Fruit fly (Drosophila melanogaster) whole organism, embryonic: ENCODE data around the gene Cdc14.
A peak's percentile ranks its signal among the peaks of the same experiment; 100 is the strongest.

ENCODE experiments used
- Awh ChIP-seq: fragments of 200-800 bp; sonication (Bioruptor generic); IDR thresholded peaks from 2 replicates; pipeline ENCODE4, ENCODE4 v1.3.6; 2022; ENCODE audit warnings: missing biosample characterization, missing genetic modification characterization
- C15 ChIP-seq: fragments of 200-800 bp; sonication (Bioruptor generic); IDR thresholded peaks from 3 replicates; pipeline ENCODE4 v1.3.6; 2022; ENCODE audit warnings: missing biosample characterization, missing genetic modification characterization
- CG11093 ChIP-seq: fragments of 200-800 bp; sonication (Bioruptor generic); IDR thresholded peaks from 3 replicates; pipeline ENCODE4 v1.3.6; 2022; ENCODE audit warnings: missing biosample characterization, missing genetic modification characterization
- CG12071 ChIP-seq: fragments of 200-800 bp; sonication (Bioruptor generic); optimal IDR thresholded peaks from 3 replicates; lab custom pipeline; 2018; ENCODE audit warnings: missing biosample characterization, mild to moderate bottlenecking, missing genetic modification characterization
- CG12659 ChIP-seq: fragments of 200-800 bp; sonication (Bioruptor generic); optimal IDR thresholded peaks from 3 replicates; lab custom pipeline; 2017; ENCODE audit warnings: mild to moderate bottlenecking, missing biosample characterization, missing genetic modification reagents, missing genetic modification characterization
- CG12769 ChIP-seq: fragments of 200-800 bp; sonication (Bioruptor generic); optimal IDR thresholded peaks from 2 replicates; lab custom pipeline; 2019; ENCODE audit warnings: missing biosample characterization, mild to moderate bottlenecking, missing genetic modification characterization, moderate library complexity
- CG12942 ChIP-seq: fragments of 200-800 bp; sonication (Bioruptor generic); optimal IDR thresholded peaks from 3 replicates; lab custom pipeline; 2016; ENCODE audit warnings: missing biosample characterization, missing genetic modification characterization
- CG16813 ChIP-seq: fragments of 200-800 bp; sonication (Bioruptor generic); IDR thresholded peaks from 3 replicates; pipeline ENCODE4 v1.3.6; 2022; ENCODE audit warnings: missing biosample characterization, missing genetic modification characterization; ENCODE audit not compliant: partially characterized antibody
- CG17829 ChIP-seq: fragments of 200-800 bp; optimal IDR thresholded peaks from 2 replicates; lab custom pipeline; 2019; ENCODE audit warnings: missing biosample characterization, mild to moderate bottlenecking, missing genetic modification characterization, moderate library complexity
- CG31441 ChIP-seq: fragments of 200-800 bp; sonication (Bioruptor generic); IDR thresholded peaks from 2 replicates; pipeline ENCODE4 v1.3.6; 2022; ENCODE audit warnings: missing biosample characterization, missing genetic modification characterization
- CG4424 ChIP-seq: fragments of 200-800 bp; sonication (Bioruptor generic); optimal IDR thresholded peaks from 3 replicates; lab custom pipeline; 2016; ENCODE audit warnings: missing biosample characterization, missing genetic modification characterization
- CG7928 ChIP-seq: fragments of 200-800 bp; sonication (Bioruptor generic); optimal IDR thresholded peaks from 2 replicates; lab custom pipeline; 2017; ENCODE audit warnings: missing biosample characterization, mild to moderate bottlenecking, missing genetic modification characterization
- CG8944 ChIP-seq: fragments of 200-800 bp; sonication (Bioruptor generic); optimal IDR thresholded peaks from 3 replicates; lab custom pipeline; 2016; ENCODE audit warnings: missing biosample characterization, missing genetic modification characterization
- CkIIα-i1 ChIP-seq: fragments of 200-800 bp; sonication (Bioruptor generic); IDR thresholded peaks from 2 replicates; pipeline ENCODE4 v1.3.6; 2022; ENCODE audit warnings: missing biosample characterization, missing genetic modification characterization
- Dp ChIP-seq: fragments of 200-800 bp; sonication (Bioruptor generic); optimal IDR thresholded peaks from 2 replicates; lab custom pipeline; 2018; ENCODE audit warnings: missing biosample characterization, mild to moderate bottlenecking, missing genetic modification characterization, moderate library complexity
- Drgx ChIP-seq: fragments of 200-800 bp; sonication (Bioruptor generic); IDR thresholded peaks from 2 replicates; pipeline ENCODE4 v1.3.6; 2022; ENCODE audit warnings: missing biosample characterization, missing genetic modification characterization
- Ets97D ChIP-seq: fragments of 200-800 bp; sonication (Bioruptor generic); optimal IDR thresholded peaks from 3 replicates; lab custom pipeline; 2016; ENCODE audit warnings: missing biosample characterization, missing genetic modification characterization
- MESR4 ChIP-seq: fragments of 200-800 bp; sonication (Bioruptor generic); optimal IDR thresholded peaks from 2 replicates; lab custom pipeline; 2018; ENCODE audit warnings: missing biosample characterization, mild to moderate bottlenecking, missing genetic modification characterization, moderate library complexity
- Myb ChIP-seq: fragments of 200-800 bp; sonication (Bioruptor generic); optimal IDR thresholded peaks from 2 replicates; lab custom pipeline; 2016; ENCODE audit warnings: missing biosample characterization, missing genetic modification characterization
- NFAT ChIP-seq: fragments of 200-800 bp; sonication (Bioruptor generic); IDR thresholded peaks from 2 replicates; pipeline ENCODE4 v1.3.6; 2022; ENCODE audit warnings: missing biosample characterization, missing genetic modification characterization
- Sin3A ChIP-seq: fragments of >200 bp; optimal IDR thresholded peaks from 2 replicates; lab custom pipeline; 2018
- Sox100B ChIP-seq: fragments of 200-800 bp; sonication (Bioruptor generic); optimal IDR thresholded peaks from 3 replicates; lab custom pipeline; 2018; ENCODE audit warnings: missing biosample characterization, mild to moderate bottlenecking, missing genetic modification characterization
- Sry-β ChIP-seq: fragments of 200-800 bp; sonication (Bioruptor generic); optimal IDR thresholded peaks from 2 replicates; lab custom pipeline; 2018; ENCODE audit warnings: missing biosample characterization, mild to moderate bottlenecking, missing genetic modification characterization, moderate library complexity
- Stat92E ChIP-seq, 3 experiments: fragments of >200 bp in 2 of 3; fragments of 200-800 bp in 1 of 3; sonication (Bioruptor generic) in 1 of 3; optimal IDR thresholded peaks; 2 replicates each; lab custom pipeline; 2017 to 2019; ENCODE audit warnings: missing biosample characterization in 3 of 3, missing genetic modification characterization in 3 of 3, mild to moderate bottlenecking in 1 of 3, moderate library complexity in 1 of 3
- TFAM ChIP-seq: fragments of 200-800 bp; sonication (Bioruptor generic); optimal IDR thresholded peaks from 2 replicates; lab custom pipeline; 2017; ENCODE audit warnings: missing biosample characterization, missing genetic modification characterization, inconsistent platforms
- ab ChIP-seq: fragments of 200-800 bp; sonication (Bioruptor generic); optimal IDR thresholded peaks from 2 replicates; lab custom pipeline; 2016; ENCODE audit warnings: missing biosample characterization, missing genetic modification characterization
- cas ChIP-seq: fragments of 200-800 bp; sonication (Bioruptor generic); IDR thresholded peaks from 2 replicates; pipeline ENCODE4 v1.3.6; 2022; ENCODE audit warnings: missing biosample characterization, missing genetic modification characterization
- croc ChIP-seq: fragments of 200-800 bp; sonication (Bioruptor generic); conservative IDR thresholded peaks from 3 replicates; pipeline ENCODE4 v1.3.6; 2022; ENCODE audit warnings: missing biosample characterization, missing genetic modification characterization
- crp ChIP-seq, 2 experiments: fragments of 200-800 bp; sonication (Bioruptor generic); optimal IDR thresholded peaks; 2 replicates in 1 of 2; 3 replicates in 1 of 2; lab custom pipeline; 2017; ENCODE audit warnings: missing biosample characterization in 2 of 2, missing genetic modification characterization in 2 of 2, mild to moderate bottlenecking in 1 of 2, moderate library complexity in 1 of 2
- dan ChIP-seq: fragments of 200-800 bp; sonication (Bioruptor generic); IDR thresholded peaks from 2 replicates; pipeline ENCODE4 v1.3.6; 2022; ENCODE audit warnings: missing biosample characterization, missing genetic modification characterization
- danr ChIP-seq: fragments of 200-800 bp; sonication (Bioruptor generic); IDR thresholded peaks from 2 replicates; pipeline ENCODE4 v1.3.6; 2022; ENCODE audit warnings: missing biosample characterization, missing genetic modification characterization
- dysf ChIP-seq: fragments of 200-800 bp; sonication (Bioruptor generic); IDR thresholded peaks from 3 replicates; pipeline ENCODE4 v1.3.6; 2022; ENCODE audit warnings: missing biosample characterization, missing genetic modification characterization
- ewg ChIP-seq: fragments of 200-800 bp; sonication (Bioruptor generic); optimal IDR thresholded peaks from 3 replicates; lab custom pipeline; 2017; ENCODE audit warnings: mild to moderate bottlenecking, missing biosample characterization, missing genetic modification reagents, missing genetic modification characterization
- eyg ChIP-seq: fragments of 200-800 bp; sonication (Bioruptor generic); optimal IDR thresholded peaks from 3 replicates; lab custom pipeline; 2016; ENCODE audit warnings: missing biosample characterization, missing genetic modification characterization
- fd102C ChIP-seq: fragments of 200-800 bp; sonication (Bioruptor generic); optimal IDR thresholded peaks from 2 replicates; lab custom pipeline; 2018; ENCODE audit warnings: missing biosample characterization, mild to moderate bottlenecking, missing genetic modification characterization, moderate library complexity
- fru ChIP-seq: fragments of >200 bp; optimal IDR thresholded peaks from 2 replicates; lab custom pipeline; 2017
- hkb ChIP-seq, 2 experiments: fragments of 200-800 bp in 1 of 2; fragments of >200 bp in 1 of 2; sonication (Bioruptor generic) in 1 of 2; IDR thresholded peaks in 1 of 2; optimal IDR thresholded peaks in 1 of 2; 2 replicates each; pipeline versions ENCODE4 v1.3.6 to Lab custom; 2017 to 2022; ENCODE audit warnings: missing biosample characterization in 1 of 2, missing genetic modification characterization in 1 of 2
- kay ChIP-seq: fragments of 200-800 bp; sonication (Bioruptor generic); optimal IDR thresholded peaks from 2 replicates; lab custom pipeline; 2016; ENCODE audit warnings: missing biosample characterization, missing genetic modification characterization
- klu ChIP-seq: fragments of 200-800 bp; sonication (Bioruptor generic); IDR thresholded peaks from 2 replicates; pipeline ENCODE4 v1.3.6; 2022; ENCODE audit warnings: missing biosample characterization, missing genetic modification characterization
- mld ChIP-seq: fragments of 200-800 bp; sonication (Bioruptor generic); IDR thresholded peaks from 3 replicates; pipeline ENCODE4 v1.3.6; 2022; ENCODE audit warnings: missing biosample characterization, missing genetic modification characterization; ENCODE audit not compliant: partially characterized antibody
- pita ChIP-seq: fragments of 200-800 bp; sonication (Bioruptor generic); optimal IDR thresholded peaks from 2 replicates; lab custom pipeline; 2017; ENCODE audit warnings: missing biosample characterization, mild to moderate bottlenecking, missing genetic modification characterization
- pnt ChIP-seq: fragments of 200-800 bp; sonication (Bioruptor generic); optimal IDR thresholded peaks from 3 replicates; lab custom pipeline; 2016; ENCODE audit warnings: missing biosample characterization, missing genetic modification characterization
- sc ChIP-seq, 3 experiments: fragments of >200 bp in 2 of 3; fragments of 200-800 bp in 1 of 3; sonication (Bioruptor generic) in 1 of 3; optimal IDR thresholded peaks; 2 replicates in 2 of 3; 3 replicates in 1 of 3; lab custom pipeline; 2017; ENCODE audit warnings: mild to moderate bottlenecking in 1 of 3, missing biosample characterization in 1 of 3, missing genetic modification characterization in 1 of 3, missing genetic modification reagents in 1 of 3
- sens ChIP-seq: fragments of 200-800 bp; sonication (Bioruptor generic); peaks from one replicate; lab custom pipeline; 2016; ENCODE audit warnings: missing biosample characterization, missing genetic modification characterization
- sisA ChIP-seq: fragments of 200-800 bp; sonication (Bioruptor generic); IDR thresholded peaks from 2 replicates; pipeline ENCODE4 v1.3.6; 2022; ENCODE audit warnings: missing biosample characterization, missing genetic modification characterization
- sug ChIP-seq: fragments of 200-800 bp; optimal IDR thresholded peaks from 2 replicates; lab custom pipeline; 2019; ENCODE audit warnings: missing biosample characterization, mild to moderate bottlenecking, missing genetic modification characterization, moderate library complexity
- tio ChIP-seq: fragments of 200-800 bp; sonication (Bioruptor generic); optimal IDR thresholded peaks from 2 replicates; lab custom pipeline; 2017; ENCODE audit warnings: missing biosample characterization, missing genetic modification characterization, inconsistent platforms

The Cdc14 gene

DNA sequence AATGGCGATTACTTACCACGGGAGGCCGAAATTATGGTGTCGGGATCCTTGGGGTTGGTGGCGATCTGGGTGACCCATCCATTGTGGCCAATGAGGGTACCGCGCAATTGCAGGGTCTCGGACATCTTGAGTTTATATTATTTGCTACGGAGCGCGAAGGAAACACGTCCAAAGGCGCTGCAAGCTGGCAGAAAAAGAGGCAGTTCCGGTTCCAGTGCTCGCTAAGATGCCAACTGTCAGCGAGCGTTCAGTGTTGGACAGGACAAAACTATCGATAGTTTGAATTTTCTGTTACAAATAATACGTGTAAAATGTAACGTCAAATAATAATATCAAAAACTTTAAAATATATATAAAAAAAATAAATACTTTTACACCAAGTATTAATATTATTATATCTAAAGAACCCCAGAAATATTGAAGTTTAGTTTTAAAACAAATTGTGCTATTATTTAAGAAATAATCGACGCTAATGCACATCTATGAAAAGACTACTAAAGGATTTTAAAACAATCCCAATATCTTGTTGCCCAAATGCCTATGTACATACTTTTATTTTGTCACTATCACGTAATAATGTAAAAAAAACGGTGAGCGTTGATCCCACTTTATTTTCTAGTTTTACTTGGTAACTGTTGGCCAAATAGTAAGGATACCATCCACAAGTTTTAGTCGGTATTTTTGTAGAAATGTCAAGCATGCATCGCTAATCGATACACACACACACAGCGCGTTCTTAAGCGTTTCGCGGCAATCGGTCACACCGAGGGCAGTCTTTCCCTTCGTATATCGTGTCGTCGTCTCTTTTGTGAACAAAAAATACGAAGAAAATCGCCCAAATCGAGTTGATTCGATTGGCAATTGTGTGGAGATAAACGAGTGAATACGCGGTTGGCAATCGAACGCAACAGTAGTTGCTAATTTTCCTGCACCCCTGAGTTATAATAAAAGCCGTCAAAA is 16.8 kb upstream of the Cdc14 start, which contains the start of the genes Rack1 and mts (continued):
- TF ChIP-seq ab (GFP tag; lab: Kevin White, UChicago) (peak; percentile 46), Stat92E (GFP tag; optimal IDR thresholded peaks at IDR 0.05; lab: Kevin White, UChicago) (peak in 1 of 3 experiments; percentile 53), Ets97D (peak; percentile 99), danr (GFP tag; lab: Robert Waterston, UW) (peak; percentile 50; the same call in 1 of the 2 replicates), Sry-β (peak; percentile 40), Awh (GFP tag; lab: Robert Waterston, UW) (peak; percentile 81), Sin3A (lab: Kevin White, UChicago) (peak; percentile 24), Drgx (GFP tag; lab: Robert Waterston, UW) (peak; percentile 50; the same call in 1 of the 2 replicates), ewg (GFP tag; lab: Kevin White, UChicago) (peak; percentile 73), hkb (optimal IDR thresholded peaks at IDR 0.05; lab: Kevin White, UChicago) (peak; percentile 37), hkb (GFP tag; IDR thresholded peaks at IDR 0.05; lab: Robert Waterston, UW) (peak; percentile 83), eyg (GFP tag; lab: Kevin White, UChicago) (peak; percentile 66), CG12071 (GFP tag; lab: Kevin White, UChicago) (peak; percentile 92), crp (GFP tag; optimal IDR thresholded peaks at IDR 0.05; lab: Kevin White, UChicago) (peak in 1 of 2 experiments; percentile 54), CG8944 (GFP tag; lab: Kevin White, UChicago) (peak; percentile 68), Sox100B (GFP tag; lab: Kevin White, UChicago) (peak; percentile 83), sens (peak; percentile 93), CG4424 (GFP tag; lab: Kevin White, UChicago) (peak; percentile 87), croc (GFP tag; lab: Robert Waterston, UW) (no peak; the same call in 2 of the 3 replicates), mld (GFP tag; lab: Robert Waterston, UW) (0 out of 3 replicates have a peak, but pooled peaks have one; percentile 13), fd102C (peak; percentile 61), sug (peak; percentile 74), CG17829 (tag; lab: Kevin White, UChicago) (peak; percentile 72), sisA (GFP tag; lab: Robert Waterston, UW) (peak; percentile 48; the same call in 1 of the 2 replicates), NFAT (GFP tag; lab: Robert Waterston, UW) (peak; percentile 88), pnt (GFP tag; lab: Kevin White, UChicago) (no peak), CG11093 (GFP tag; lab: Robert Waterston, UW) (no peak), kay (GFP tag; lab: Kevin White, UChicago) (no peak), C15 (GFP tag; lab: Robert Waterston, UW) (0 out of 3 replicates have a peak, but pooled peaks have one; percentile 24), Dp (GFP tag; lab: Kevin White, UChicago) (peak; percentile 29), CG31441 (GFP tag; lab: Robert Waterston, UW) (peak; percentile 72), CkIIα-i1 (GFP tag; lab: Robert Waterston, UW) (0 out of 2 replicates have a peak, but pooled peaks have one; percentile 7), CG12942 (GFP tag; lab: Kevin White, UChicago) (peak; percentile 72), TFAM (GFP tag; lab: Kevin White, UChicago) (peak; percentile 15), dan (GFP tag; lab: Robert Waterston, UW) (no peak), CG16813 (GFP tag; lab: Robert Waterston, UW) (peak; percentile 67), dysf (GFP tag; lab: Robert Waterston, UW) (peak; percentile 75; the same call in 2 of the 3 replicates), sc (optimal IDR thresholded peaks at IDR 0.05; lab: Kevin White, UChicago) (no peak), sc (GFP tag; optimal IDR thresholded peaks at IDR 0.05; lab: Kevin White, UChicago) (peak; percentile 82), cas (GFP tag; lab: Robert Waterston, UW) (peak; percentile 58), fru (lab: Kevin White, UChicago) (no peak), CG12769 (peak; percentile 77), CG12659 (GFP tag; lab: Kevin White, UChicago) (peak; percentile 88), tio (GFP tag; lab: Kevin White, UChicago) (no peak), MESR4 (GFP tag; lab: Kevin White, UChicago) (peak; percentile 99), CG7928 (peak; percentile 54), pita (GFP tag; lab: Kevin White, UChicago) (peak; percentile 34), Myb (GFP tag; lab: Kevin White, UChicago) (peak; percentile 71), klu (peak; percentile 40; the same call in 1 of the 2 replicates)
